Fruit fly (Drosophila melanogaster): ENCODE results near the gene CG10359.

The CG10359 gene

DNA sequence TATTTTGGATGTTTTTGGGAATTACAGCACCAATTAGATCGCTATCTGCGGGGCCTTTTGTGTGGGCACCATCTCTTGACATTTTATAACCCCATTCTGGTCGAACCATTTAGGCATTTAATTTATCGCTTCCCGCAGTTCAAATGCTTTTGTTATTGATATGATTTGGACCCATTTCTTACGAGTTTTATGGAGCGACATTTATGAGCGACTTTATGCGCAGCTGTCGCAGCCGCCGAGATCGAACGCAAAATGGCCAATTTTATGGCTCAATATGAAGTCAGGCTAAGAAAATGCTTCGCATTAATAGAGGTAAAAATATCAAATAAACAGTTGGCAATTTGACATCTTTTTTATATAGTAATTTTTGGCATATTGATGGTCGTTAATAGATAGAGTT lies 28.9 kb downstream of the CG10359 start:
- TF ChIP-seq fd85E (GFP tag; optimal IDR thresholded peaks at IDR 0.05) (no peak), Sox14 (GFP tag; optimal IDR thresholded peaks at IDR 0.05) (no peak)

DNA sequence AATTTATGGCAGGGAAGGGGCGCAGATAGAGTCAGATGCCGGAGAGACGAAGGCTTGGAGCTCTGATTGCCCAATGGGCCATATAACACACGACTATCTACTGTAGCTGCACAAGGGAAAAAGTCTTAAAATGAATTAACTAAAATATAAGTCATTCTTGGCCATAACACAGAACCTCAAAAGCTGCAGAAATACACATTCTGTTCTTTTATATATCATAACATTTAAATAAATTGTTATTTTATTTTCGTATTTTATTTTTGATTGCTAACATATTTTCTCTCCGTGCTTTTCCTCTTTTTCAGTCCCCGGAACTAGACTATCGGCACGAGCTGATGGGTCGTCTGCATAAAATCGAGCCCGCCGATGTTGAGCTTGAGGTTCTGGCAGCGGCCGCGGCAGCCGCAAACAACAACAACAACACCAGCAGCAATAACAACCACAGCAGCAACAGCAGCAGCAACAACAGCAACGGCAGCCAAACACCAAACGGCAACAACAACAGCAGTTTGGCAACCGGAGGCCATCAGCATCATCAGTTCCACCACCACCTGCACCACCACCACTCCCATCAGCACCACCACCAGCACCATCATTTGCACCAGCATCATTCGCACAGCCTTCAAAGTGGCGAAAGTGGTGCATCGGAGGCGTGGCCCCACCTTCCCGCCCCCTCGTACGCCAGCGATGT lies 32.5 kb downstream of the CG10359 start:
- TF ChIP-seq CG11294 (GFP tag; IDR thresholded peaks at IDR 0.05) = no peak
- peak; percentile 2 for TF ChIP-seq CG6792 (GFP tag; optimal IDR thresholded peaks at IDR 0.05)
- TF ChIP-seq OdsH (GFP tag; optimal IDR thresholded peaks at IDR 0.05) = peak; percentile 14
- no peak for TF ChIP-seq salr (GFP tag; optimal IDR thresholded peaks at IDR 0.05)
- peak; percentile 23 for TF ChIP-seq acj6 (GFP tag; optimal IDR thresholded peaks at IDR 0.05)
- TF ChIP-seq CG31627 (GFP tag; optimal IDR thresholded peaks at IDR 0.05) = no peak
- peak; percentile 51 for TF ChIP-seq dsx (GFP tag; optimal IDR thresholded peaks at IDR 0.05; ENCODE audit: poor library complexity, severe bottlenecking)
- TF ChIP-seq CG3032 (tag; optimal IDR thresholded peaks at IDR 0.05) = peak; percentile 59
- TF ChIP-seq ss (GFP tag; optimal IDR thresholded peaks at IDR 0.05) = peak; percentile 14 to 16
- TF ChIP-seq fd59A (GFP tag; optimal IDR thresholded peaks at IDR 0.05) = peak; percentile 3
- no peak for TF ChIP-seq CG1621 (tag; optimal IDR thresholded peaks at IDR 0.05)
- peak; percentile 15 for TF ChIP-seq Eip75B (GFP tag; optimal IDR thresholded peaks at IDR 0.05)
- peak; percentile 42 for TF ChIP-seq CG10669 (GFP tag; optimal IDR thresholded peaks at IDR 0.05)
- peak; percentile 55 for TF ChIP-seq CG6808 (GFP tag; optimal IDR thresholded peaks at IDR 0.05)
- TF ChIP-seq spab (GFP tag; optimal IDR thresholded peaks at IDR 0.05) = peak; percentile 39
- no peak for TF ChIP-seq Eip93F (GFP tag; optimal IDR thresholded peaks at IDR 0.05)
- TF ChIP-seq CG10631 (GFP tag; optimal IDR thresholded peaks at IDR 0.05) = peak; percentile 46
- no peak for TF ChIP-seq CG9139 (GFP tag; optimal IDR thresholded peaks at IDR 0.05)
- TF ChIP-seq Lpt (GFP tag; optimal IDR thresholded peaks at IDR 0.05) = no peak
- TF ChIP-seq Sox102F (GFP tag; optimal IDR thresholded peaks at IDR 0.05) = no peak
- TF ChIP-seq Smox (GFP tag; optimal IDR thresholded peaks at IDR 0.05) = no peak
- TF ChIP-seq CG8319 (GFP tag; optimal IDR thresholded peaks at IDR 0.05) = no peak
- TF ChIP-seq eg (GFP tag; IDR thresholded peaks at IDR 0.05) = no peak
- TF ChIP-seq CG6163 (GFP tag; IDR thresholded peaks at IDR 0.05) = peak; percentile 32; the same call in 1 of the 3 replicates
- TF ChIP-seq Eip78C (GFP tag) = peak; percentile 14
- TF ChIP-seq CG3919 (GFP tag; optimal IDR thresholded peaks at IDR 0.05) = peak; percentile 47
- 0 out of 3 replicates have a peak, but pooled peaks have one; percentile 24 for TF ChIP-seq CG8119 (GFP tag; IDR thresholded peaks at IDR 0.05)
- TF ChIP-seq Ets96B (tag; optimal IDR thresholded peaks at IDR 0.05) = peak; percentile 71
- TF ChIP-seq achi (GFP tag; optimal IDR thresholded peaks at IDR 0.05) = peak; percentile 27
- TF ChIP-seq CG32006 (GFP tag; optimal IDR thresholded peaks at IDR 0.05) = peak; percentile 18

DNA sequence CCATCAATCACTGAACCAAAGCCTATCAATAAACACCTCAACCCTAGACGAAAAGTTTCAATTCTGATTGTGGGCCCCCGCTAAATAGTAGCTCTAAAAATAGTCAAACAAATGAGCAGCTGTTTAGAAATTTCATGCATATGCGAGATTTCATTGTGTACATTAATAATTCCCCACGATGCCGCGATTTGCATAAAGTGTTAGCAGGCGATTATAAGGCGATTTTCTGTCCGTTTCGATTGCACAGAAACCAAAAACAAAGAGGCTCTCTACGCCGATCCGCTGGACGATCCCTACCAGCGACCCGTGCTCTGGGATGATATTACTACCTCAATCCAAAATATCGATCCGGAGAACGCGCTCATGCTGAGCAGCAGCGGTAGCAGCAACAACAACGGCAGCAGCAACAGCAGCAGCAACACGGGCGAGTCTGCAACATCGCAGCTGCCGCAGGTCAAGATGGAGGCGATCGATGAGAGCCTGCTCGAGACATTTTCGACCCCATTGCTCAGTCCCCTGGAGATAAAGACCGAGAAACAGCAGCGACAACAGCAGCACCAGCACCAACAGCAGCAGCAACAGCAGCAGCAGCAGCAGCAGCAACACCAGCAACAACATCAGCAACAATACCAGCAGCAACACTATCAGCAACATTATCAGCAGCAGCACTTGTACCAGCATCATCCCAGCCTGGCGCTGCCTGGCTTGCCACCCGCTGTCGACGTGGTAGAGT lies 33.8 kb downstream of the CG10359 start:
- TF ChIP-seq CG3919 (GFP tag; optimal IDR thresholded peaks at IDR 0.05) (peak; percentile 23), Sox102F (GFP tag; optimal IDR thresholded peaks at IDR 0.05) (no peak), CG6163 (GFP tag; IDR thresholded peaks at IDR 0.05) (no peak), lz (GFP tag; optimal IDR thresholded peaks at IDR 0.05) (no peak), CG6808 (GFP tag; optimal IDR thresholded peaks at IDR 0.05) (no peak), CG11294 (GFP tag; IDR thresholded peaks at IDR 0.05) (no peak), CG15336 (GFP tag; IDR thresholded peaks at IDR 0.05) (no peak), fd59A (GFP tag; optimal IDR thresholded peaks at IDR 0.05) (no peak), Gug (GFP tag; IDR thresholded peaks at IDR 0.05) (no peak), ss (GFP tag; optimal IDR thresholded peaks at IDR 0.05) (no peak), fkh (GFP tag; optimal IDR thresholded peaks at IDR 0.05) (peak; percentile 52), svp (GFP tag) (no peak), esn (GFP tag; optimal IDR thresholded peaks at IDR 0.05) (no peak), CG32006 (GFP tag; optimal IDR thresholded peaks at IDR 0.05) (no peak), CG16779 (tag; optimal IDR thresholded peaks at IDR 0.05) (no peak), Smox (GFP tag; optimal IDR thresholded peaks at IDR 0.05) (no peak), Ets96B (tag; optimal IDR thresholded peaks at IDR 0.05) (no peak)
